Worm (Caenorhabditis elegans) whole organism, mixed stage, embryonic: ENCODE measurements around the gene ZK262.20.

Experiments
- M03D4.4 ChIP-seq: sonication (generic microtip); optimal IDR thresholded peaks from 2 replicates; lab custom pipeline; 2017; ENCODE audit warnings: mild to moderate bottlenecking, missing genetic modification characterization, missing compliant biosample characterization
- ceh-39 ChIP-seq: fragments of 150-350 bp; optimal IDR thresholded peaks from 2 replicates; lab custom pipeline; 2014; ENCODE audit warnings: missing biosample characterization, missing genetic modification characterization
- elt-3 ChIP-seq: fragments of 150-350 bp; optimal IDR thresholded peaks from 2 replicates; lab custom pipeline; 2014; ENCODE audit warnings: missing biosample characterization, missing genetic modification characterization
- mep-1 ChIP-seq: fragments of 150-350 bp; optimal IDR thresholded peaks from 2 replicates; lab custom pipeline; 2017; ENCODE audit warnings: missing biosample characterization, missing genetic modification reagents, missing genetic modification characterization, inconsistent platforms
- nhr-237 ChIP-seq: fragments of 150-350 bp; optimal IDR thresholded peaks from 2 replicates; lab custom pipeline; 2014; ENCODE audit warnings: missing biosample characterization, missing genetic modification characterization
- nhr-76 ChIP-seq: sonication (generic microtip); optimal IDR thresholded peaks from 2 replicates; lab custom pipeline; 2017; ENCODE audit warnings: missing biosample characterization, missing genetic modification characterization
- pha-4 ChIP-seq: fragments of 150-350 bp; optimal IDR thresholded peaks from 2 replicates; lab custom pipeline; 2018; ENCODE audit warnings: missing biosample characterization, missing genetic modification reagents, missing genetic modification characterization
- snpc-4 ChIP-seq: fragments of 150-350 bp; optimal IDR thresholded peaks from 2 replicates; lab custom pipeline; 2014; ENCODE audit warnings: missing biosample characterization, missing genetic modification characterization
- unc-39 ChIP-seq: fragments of 150-350 bp; optimal IDR thresholded peaks from 2 replicates; lab custom pipeline; 2014; ENCODE audit warnings: missing biosample characterization, missing genetic modification characterization
- ztf-11 ChIP-seq: fragments of 150-350 bp; optimal IDR thresholded peaks from 2 replicates; lab custom pipeline; 2014; ENCODE audit warnings: missing biosample characterization, missing genetic modification characterization

ce11 chrV:18397814-18398213 is 37.0 kb downstream of the ZK262.20 start, which contains the start of gene Y51A2B.16:
- TF ChIP-seq nhr-237 (tag; lab: Kevin White, UChicago): no peak
- no peak for TF ChIP-seq ztf-11 (tag; lab: Kevin White, UChicago)
- TF ChIP-seq unc-39 (tag; lab: Kevin White, UChicago): no peak
- no peak for TF ChIP-seq elt-3 (tag; lab: Kevin White, UChicago)
- TF ChIP-seq pha-4 (tag; lab: Kevin White, UChicago): no peak
- no peak for TF ChIP-seq snpc-4 (tag; lab: Kevin White, UChicago)
- no peak for TF ChIP-seq ceh-39
- no peak for TF ChIP-seq mep-1 (tag; lab: Kevin White, UChicago)
- TF ChIP-seq nhr-76 (tag; lab: Kevin White, UChicago): no peak
- no peak for TF ChIP-seq M03D4.4
